Worm (Caenorhabditis elegans): ENCODE measurements around the gene F13B12.6.

ce11 chrIV:10429129-10429528, 11.4 kb upstream of the F13B12.6 start, which contains the start of gene F13B12.2:
- TF ChIP-seq jun-1 (tag; optimal IDR thresholded peaks at IDR 0.05) (no peak), egl-27 (tag; optimal IDR thresholded peaks at IDR 0.05) (no peak), nfya-1 (tag; optimal IDR thresholded peaks at IDR 0.05; ENCODE audit: insufficient read depth) (no peak), nhr-28 (tag; optimal IDR thresholded peaks at IDR 0.05) (no peak)

All from whole organism, L3 larva.